Worm (Caenorhabditis elegans) whole organism, late embryonic: ENCODE measurements around the gene elc-1.

Experiments
- ama-1 ChIP-seq: fragments of 150-350 bp; optimal IDR thresholded peaks from 2 replicates; lab custom pipeline; 2014
- lim-6 ChIP-seq: sonication (generic microtip); optimal IDR thresholded peaks from 2 replicates; lab custom pipeline; 2016; ENCODE audit warnings: missing genetic modification characterization, missing compliant biosample characterization
- nhr-11 ChIP-seq: fragments of 150-350 bp; optimal IDR thresholded peaks from 2 replicates; lab custom pipeline; 2014; ENCODE audit warnings: missing biosample characterization, missing genetic modification characterization
- sox-4 ChIP-seq: sonication (generic microtip); optimal IDR thresholded peaks from 2 replicates; lab custom pipeline; 2017; ENCODE audit warnings: mild to moderate bottlenecking, missing genetic modification characterization, inconsistent platforms, missing compliant biosample characterization
- zip-5 ChIP-seq: sonication (generic microtip); optimal IDR thresholded peaks from 2 replicates; lab custom pipeline; 2016; ENCODE audit warnings: missing genetic modification characterization, missing compliant biosample characterization

- TF ChIP-seq ama-1, result no peak
- TF ChIP-seq sox-4, result no peak
- no peak for TF ChIP-seq zip-5
- TF ChIP-seq nhr-11 (tag; lab: Kevin White, UChicago), result no peak
- no peak for TF ChIP-seq lim-6 (tag; lab: Kevin White, UChicago)
Observed at ce11 chrIII:1439609-1440008, 22.6 kb upstream of the elc-1 start.
